Worm (Caenorhabditis elegans) whole organism, L2 larva: ENCODE results near the gene aakg-1.

Source experiments
- C34F6.9 ChIP-seq: fragments of 150-350 bp; optimal IDR thresholded peaks from 2 replicates; lab custom pipeline; 2014; ENCODE audit warnings: missing biosample characterization, missing genetic modification characterization
- F13H6.1 ChIP-seq: sonication (generic microtip); optimal IDR thresholded peaks from 2 replicates; lab custom pipeline; 2016; ENCODE audit warnings: missing genetic modification characterization, missing compliant biosample characterization
- R02D3.7 ChIP-seq: fragments of 150-350 bp; optimal IDR thresholded peaks from 2 replicates; lab custom pipeline; 2014; ENCODE audit warnings: missing biosample characterization, missing genetic modification characterization
- Y55F3AM.14 ChIP-seq: fragments of 200-800 bp; sonication (Bioruptor generic); optimal IDR thresholded peaks from 2 replicates; lab custom pipeline; 2018; ENCODE audit warnings: mild to moderate bottlenecking, missing genetic modification characterization, missing compliant biosample characterization
- ZK546.5 ChIP-seq: sonication (generic microtip); optimal IDR thresholded peaks from 2 replicates; lab custom pipeline; 2017; ENCODE audit warnings: missing biosample characterization, missing genetic modification characterization
- alr-1 ChIP-seq: fragments of 150-350 bp; optimal IDR thresholded peaks from 2 replicates; lab custom pipeline; 2014; ENCODE audit warnings: missing biosample characterization, missing genetic modification characterization
- aly-2 ChIP-seq: fragments of 150-350 bp; optimal IDR thresholded peaks from 2 replicates; lab custom pipeline; 2014; ENCODE audit warnings: missing biosample characterization, missing genetic modification characterization
- ama-1 ChIP-seq: fragments of 150-350 bp; optimal IDR thresholded peaks from 2 replicates; lab custom pipeline; 2018; ENCODE audit warnings: inconsistent platforms
- blmp-1 ChIP-seq: sonication (generic microtip); optimal IDR thresholded peaks from 2 replicates; lab custom pipeline; 2017; ENCODE audit warnings: missing genetic modification characterization, mild to moderate bottlenecking, missing compliant biosample characterization, antibody characterized with exemption, moderate library complexity; ENCODE audit not compliant: insufficient read depth
- ceh-82 ChIP-seq: fragments of 150-350 bp; optimal IDR thresholded peaks from 2 replicates; lab custom pipeline; 2014; ENCODE audit warnings: missing biosample characterization, missing genetic modification characterization
- dmd-4 ChIP-seq: sonication (generic microtip); optimal IDR thresholded peaks from 2 replicates; lab custom pipeline; 2017; ENCODE audit warnings: missing biosample characterization, missing genetic modification characterization
- egl-27 ChIP-seq: sonication (generic microtip); optimal IDR thresholded peaks from 3 replicates; lab custom pipeline; 2017; ENCODE audit warnings: missing biosample characterization, missing genetic modification reagents, missing genetic modification characterization
- elt-1 ChIP-seq: fragments of 150-350 bp; optimal IDR thresholded peaks from 2 replicates; lab custom pipeline; 2014; ENCODE audit warnings: missing biosample characterization, missing genetic modification characterization
- elt-3 ChIP-seq: sonication (generic microtip); optimal IDR thresholded peaks from 2 replicates; lab custom pipeline; 2017; ENCODE audit warnings: missing biosample characterization, missing genetic modification characterization
- gmeb-1 ChIP-seq: fragments of 150-350 bp; optimal IDR thresholded peaks from 2 replicates; lab custom pipeline; 2014; ENCODE audit warnings: missing biosample characterization, missing genetic modification characterization
- lin-13 ChIP-seq: fragments of 150-350 bp; optimal IDR thresholded peaks from 2 replicates; lab custom pipeline; 2014; ENCODE audit warnings: missing biosample characterization, missing genetic modification reagents, missing genetic modification characterization
- lsy-2 ChIP-seq, 2 experiments: fragments of 150-350 bp in 1 of 2; sonication (generic microtip) in 1 of 2; optimal IDR thresholded peaks; 2 replicates each; lab custom pipeline; 2014 to 2017; ENCODE audit warnings: missing biosample characterization in 2 of 2, missing genetic modification characterization in 2 of 2
- mab-5 ChIP-seq: fragments of 150-350 bp; optimal IDR thresholded peaks from 2 replicates; lab custom pipeline; 2014; ENCODE audit warnings: missing biosample characterization, missing genetic modification characterization
- mbf-1 ChIP-seq: sonication (generic microtip); optimal IDR thresholded peaks from 2 replicates; lab custom pipeline; 2017; ENCODE audit warnings: missing biosample characterization, missing genetic modification characterization
- nhr-11 ChIP-seq: fragments of 150-350 bp; optimal IDR thresholded peaks from 2 replicates; lab custom pipeline; 2014; ENCODE audit warnings: missing biosample characterization, missing genetic modification characterization
- nhr-12 ChIP-seq: fragments of 150-350 bp; optimal IDR thresholded peaks from 2 replicates; lab custom pipeline; 2014; ENCODE audit warnings: missing biosample characterization, missing genetic modification characterization
- nhr-21 ChIP-seq: fragments of 150-350 bp; optimal IDR thresholded peaks from 2 replicates; lab custom pipeline; 2014; ENCODE audit warnings: missing biosample characterization, missing genetic modification characterization
- nhr-23 ChIP-seq: fragments of 150-350 bp; optimal IDR thresholded peaks from 2 replicates; lab custom pipeline; 2014; ENCODE audit warnings: missing biosample characterization, missing genetic modification reagents, missing genetic modification characterization
- nhr-77 ChIP-seq: fragments of 150-350 bp; optimal IDR thresholded peaks from 2 replicates; lab custom pipeline; 2014; ENCODE audit warnings: missing biosample characterization, missing genetic modification characterization
- sem-4 ChIP-seq: fragments of 150-350 bp; optimal IDR thresholded peaks from 2 replicates; lab custom pipeline; 2014; ENCODE audit warnings: missing biosample characterization, missing genetic modification reagents, missing genetic modification characterization
- skn-1 ChIP-seq: sonication (generic microtip); optimal IDR thresholded peaks from 2 replicates; lab custom pipeline; 2017; ENCODE audit warnings: missing biosample characterization, missing genetic modification characterization
- sma-9 ChIP-seq, 2 experiments: fragments of 150-350 bp in 1 of 2; sonication (generic microtip) in 1 of 2; optimal IDR thresholded peaks; 2 replicates each; lab custom pipeline; 2014 to 2016; ENCODE audit warnings: missing genetic modification characterization in 2 of 2, mild to moderate bottlenecking in 1 of 2, missing biosample characterization in 1 of 2, missing compliant biosample characterization in 1 of 2, missing genetic modification reagents in 1 of 2, moderate library complexity in 1 of 2
- snpc-4 ChIP-seq: fragments of 150-350 bp; optimal IDR thresholded peaks from 2 replicates; lab custom pipeline; 2014; ENCODE audit warnings: missing biosample characterization, missing genetic modification characterization
- unc-55 ChIP-seq: fragments of 150-350 bp; sonication (generic microtip); optimal IDR thresholded peaks from 3 replicates; lab custom pipeline; 2014; ENCODE audit warnings: missing biosample characterization, missing genetic modification reagents, missing genetic modification characterization
- unc-62 ChIP-seq: fragments of 150-350 bp; optimal IDR thresholded peaks from 2 replicates; lab custom pipeline; 2014; ENCODE audit warnings: missing biosample characterization, missing genetic modification reagents, missing genetic modification characterization
- ztf-1 ChIP-seq: fragments of 200-800 bp; sonication (Bioruptor generic); conservative IDR thresholded peaks from 2 replicates; pipeline ENCODE4 v1.3.6; 2022; ENCODE audit warnings: missing genetic modification characterization, missing compliant biosample characterization
- ztf-11 ChIP-seq: sonication (generic microtip); optimal IDR thresholded peaks from 2 replicates; lab custom pipeline; 2017; ENCODE audit warnings: missing biosample characterization, missing genetic modification characterization
- ztf-4 ChIP-seq: fragments of 150-350 bp; optimal IDR thresholded peaks from 2 replicates; lab custom pipeline; 2014; ENCODE audit warnings: missing biosample characterization, missing genetic modification characterization

Gene aakg-1

ce11 chrIII:12612519-12612935 lies 37.3 kb upstream of the aakg-1 start (continued):
- TF ChIP-seq nhr-11 (no peak), alr-1 (tag; lab: Kevin White, UChicago) (peak; percentile 78), C34F6.9 (tag; lab: Kevin White, UChicago) (peak; percentile 100), R02D3.7 (tag; lab: Kevin White, UChicago) (peak; percentile 16), mab-5 (tag; lab: Kevin White, UChicago) (peak; percentile 98), ama-1 (lab: Kevin White, UChicago) (peak; percentile 87), unc-62 (GFP tag; lab: Kevin White, UChicago) (peak; percentile 100), ztf-11 (peak; percentile 72), snpc-4 (tag; lab: Kevin White, UChicago) (peak; percentile 84)

DNA sequence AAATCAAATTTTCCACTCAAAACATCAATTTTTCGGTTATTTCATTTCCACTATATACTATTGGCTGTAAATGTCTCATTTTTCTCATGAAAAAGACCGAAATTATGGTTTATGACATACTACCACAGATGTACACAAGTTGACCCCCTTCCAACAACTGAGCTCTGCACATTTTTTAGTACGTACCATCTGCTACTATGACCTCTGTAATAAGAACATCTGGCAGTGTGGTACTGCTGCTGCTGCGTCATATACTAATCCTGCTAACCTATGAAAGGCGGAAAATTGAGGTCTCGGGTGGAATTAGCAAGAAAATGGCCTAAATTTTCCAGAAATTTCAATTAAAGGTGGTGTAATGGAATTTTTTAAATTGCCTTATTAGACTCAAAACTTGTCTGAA lies 36.2 kb upstream of the aakg-1 start:
- no peak for TF ChIP-seq nhr-77 (tag; lab: Kevin White, UChicago)
- TF ChIP-seq aly-2 (tag; lab: Kevin White, UChicago) = no peak
- TF ChIP-seq unc-62 (GFP tag; lab: Kevin White, UChicago) = no peak
- no peak for TF ChIP-seq alr-1 (tag; lab: Kevin White, UChicago)
- TF ChIP-seq unc-55 = no peak
- TF ChIP-seq ceh-82 (tag; lab: Kevin White, UChicago) = no peak
- no peak for TF ChIP-seq ama-1 (lab: Kevin White, UChicago)
- no peak for TF ChIP-seq nhr-23 (tag; lab: Kevin White, UChicago)
- no peak for TF ChIP-seq ZK546.5 (tag; lab: Kevin White, UChicago)
- no peak for TF ChIP-seq blmp-1 (tag; lab: Kevin White, UChicago)
- no peak for TF ChIP-seq nhr-21
- no peak for TF ChIP-seq Y55F3AM.14 (GFP tag; lab: Kevin White, UChicago)
- no peak for TF ChIP-seq nhr-11
- no peak for TF ChIP-seq skn-1
- TF ChIP-seq lsy-2 (tag; optimal IDR thresholded peaks at IDR 0.05; lab: Kevin White, UChicago) = no peak
- TF ChIP-seq mbf-1 = no peak
- no peak for TF ChIP-seq sem-4
- TF ChIP-seq egl-27 (tag; lab: Kevin White, UChicago) = no peak
- TF ChIP-seq, all 48 proteins: peak for 0

DNA sequence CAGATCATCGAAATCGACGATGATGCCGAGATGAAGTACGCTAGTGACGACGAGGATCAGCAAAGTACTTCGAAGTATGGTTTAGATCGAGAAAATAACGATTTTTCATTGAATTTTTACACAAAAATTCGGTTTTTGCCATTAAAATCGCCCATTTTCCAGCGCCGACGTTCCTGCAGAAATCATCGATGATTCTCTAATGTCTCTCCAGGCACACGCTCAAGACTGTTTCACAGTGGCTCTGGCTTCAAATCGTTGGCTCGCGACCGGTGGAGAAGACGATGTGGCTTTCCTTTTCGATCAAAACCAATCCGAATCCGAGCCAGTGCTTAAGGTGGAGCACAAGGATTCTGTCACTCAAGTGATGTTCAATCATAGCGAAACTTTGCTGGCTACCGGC lies 34.2 kb upstream of the aakg-1 start:
- TF ChIP-seq ama-1 (lab: Kevin White, UChicago) = peak; percentile 26
- TF ChIP-seq sem-4 = no peak
- no peak for TF ChIP-seq elt-3 (tag; lab: Kevin White, UChicago)
- TF ChIP-seq dmd-4 (tag; lab: Kevin White, UChicago) = no peak
- TF ChIP-seq, all 48 proteins: peak for 1

DNA sequence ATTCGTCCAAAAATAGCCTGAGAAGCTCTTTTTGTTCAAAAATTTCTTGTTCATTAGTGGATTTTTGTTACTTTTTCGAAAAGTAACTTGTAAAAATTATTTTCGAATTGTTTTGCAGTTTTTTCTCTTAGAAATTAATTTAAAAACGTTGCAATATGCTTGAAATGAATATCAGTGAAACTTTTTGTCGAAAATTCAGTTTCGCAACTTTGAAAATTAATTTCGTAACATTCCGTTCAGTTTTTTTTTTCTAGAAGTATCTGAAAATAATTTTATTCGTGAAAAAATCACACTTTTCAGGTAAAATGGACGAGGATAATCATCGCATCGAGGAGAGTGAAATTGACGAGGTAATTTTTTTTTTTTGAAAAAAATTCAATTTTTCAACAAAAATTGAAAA lies 33.8 kb upstream of the aakg-1 start, which contains the start of gene Y111B2A.12:
TSS of gene Y111B2A.12 (plus strand) at position 301 of the 400 bp plus-strand sequence.
- TF ChIP-seq C34F6.9 (tag; lab: Kevin White, UChicago) (no peak), F13H6.1 (tag; lab: Kevin White, UChicago) (no peak), elt-1 (tag; lab: Kevin White, UChicago) (no peak), gmeb-1 (tag; lab: Kevin White, UChicago) (no peak), ztf-4 (no peak), nhr-11 (no peak), ztf-1 (GFP tag; lab: Robert Waterston, UW) (no peak), skn-1 (no peak), egl-27 (tag; lab: Kevin White, UChicago) (no peak), snpc-4 (tag; lab: Kevin White, UChicago) (no peak), dmd-4 (tag; lab: Kevin White, UChicago) (no peak), nhr-12 (no peak), lin-13 (GFP tag; lab: Kevin White, UChicago) (no peak), aly-2 (tag; lab: Kevin White, UChicago) (no peak), Y55F3AM.14 (GFP tag; lab: Kevin White, UChicago) (no peak), alr-1 (tag; lab: Kevin White, UChicago) (no peak), sma-9 (GFP tag; optimal IDR thresholded peaks at IDR 0.05; lab: Kevin White, UChicago) (no peak), sma-9 (tag; optimal IDR thresholded peaks at IDR 0.05; lab: Kevin White, UChicago) (no peak)
